Worm (Caenorhabditis elegans) whole organism, midembryonic: ENCODE data around the gene lias-1.

Experiments
- T22C8.4 ChIP-seq: fragments of 200-800 bp; sonication (Bioruptor generic); IDR thresholded peaks from 2 replicates; pipeline ENCODE4 v1.3.6; 2022; ENCODE audit warnings: missing genetic modification characterization, missing compliant biosample characterization
- cog-1 ChIP-seq: sonication (generic microtip); optimal IDR thresholded peaks from 2 replicates; lab custom pipeline; 2016; ENCODE audit warnings: missing genetic modification characterization, missing compliant biosample characterization
- flt-1 ChIP-seq: fragments of 200-800 bp; sonication (Bioruptor generic); IDR thresholded peaks from 2 replicates; pipeline ENCODE4 v1.3.6; 2022; ENCODE audit warnings: missing genetic modification characterization, missing compliant biosample characterization
- klf-2 ChIP-seq: fragments of 200-800 bp; sonication (Bioruptor generic); conservative IDR thresholded peaks from 2 replicates; pipeline ENCODE4 v1.3.6; 2022; ENCODE audit warnings: missing genetic modification reagents, missing genetic modification characterization, missing compliant biosample characterization
- med-1 ChIP-seq: sonication (generic microtip); optimal IDR thresholded peaks from 2 replicates; lab custom pipeline; 2017; ENCODE audit warnings: missing genetic modification characterization, mild to moderate bottlenecking, missing compliant biosample characterization, antibody characterized with exemption, missing genetic modification reagents; ENCODE audit not compliant: insufficient read depth
- ref-1 ChIP-seq: fragments of 200-800 bp; sonication (Bioruptor generic); conservative IDR thresholded peaks from 2 replicates; pipeline ENCODE4 v1.3.6; 2022; ENCODE audit warnings: missing genetic modification reagents, missing genetic modification characterization, missing compliant biosample characterization
- tab-1 ChIP-seq: fragments of 200-800 bp; sonication (Bioruptor generic); IDR thresholded peaks from 2 replicates; pipeline ENCODE4 v1.3.6; 2022; ENCODE audit warnings: missing genetic modification characterization, missing compliant biosample characterization
- ztf-23 ChIP-seq: fragments of 200-800 bp; sonication (Bioruptor generic); IDR thresholded peaks from 2 replicates; pipeline ENCODE4 v1.3.6; 2022; ENCODE audit warnings: missing genetic modification reagents, missing genetic modification characterization, missing compliant biosample characterization
- ztf-29 ChIP-seq: fragments of 200-800 bp; sonication (Bioruptor generic); IDR thresholded peaks from 2 replicates; pipeline ENCODE4 v1.3.6; 2022; ENCODE audit warnings: missing genetic modification reagents, missing genetic modification characterization, missing compliant biosample characterization

ce11 chrIII:3480950-3481349, 24.0 kb downstream of the lias-1 start:
- TF ChIP-seq ref-1 (GFP tag; lab: Robert Waterston, UW) (no peak), tab-1 (GFP tag; lab: Robert Waterston, UW) (no peak), med-1 (GFP tag; lab: Kevin White, UChicago) (no peak), ztf-23 (GFP tag; lab: Robert Waterston, UW) (no peak), cog-1 (tag; lab: Kevin White, UChicago) (no peak), ztf-29 (no peak), klf-2 (no peak), flt-1 (GFP tag; lab: Robert Waterston, UW) (no peak), T22C8.4 (GFP tag; lab: Robert Waterston, UW) (no peak)
